Fruit fly (Drosophila melanogaster) Kc167 (cell line): ENCODE results near the gene MsR2.

Experiments
- Myc ChIP-seq: fragments of >200 bp; optimal IDR thresholded peaks from 2 replicates; lab custom pipeline; 2017; ENCODE audit warnings: missing external identifiers
- Sin3A ChIP-seq: fragments of >200 bp; optimal IDR thresholded peaks from 2 replicates; lab custom pipeline; 2018; ENCODE audit warnings: missing external identifiers
- h ChIP-seq: fragments of >200 bp; optimal IDR thresholded peaks from 3 replicates; lab custom pipeline; 2018; ENCODE audit warnings: missing external identifiers
- insv ChIP-seq: fragments of >200 bp; optimal IDR thresholded peaks from 3 replicates; lab custom pipeline; 2018; ENCODE audit warnings: missing external identifiers
- psq ChIP-seq: fragments of >200 bp; optimal IDR thresholded peaks from 2 replicates; lab custom pipeline; 2017; ENCODE audit warnings: missing external identifiers
- ttk ChIP-seq: sonication (Bioruptor generic); optimal IDR thresholded peaks from 2 replicates; lab custom pipeline; 2017; ENCODE audit warnings: missing external identifiers

Gene MsR2

DNA sequence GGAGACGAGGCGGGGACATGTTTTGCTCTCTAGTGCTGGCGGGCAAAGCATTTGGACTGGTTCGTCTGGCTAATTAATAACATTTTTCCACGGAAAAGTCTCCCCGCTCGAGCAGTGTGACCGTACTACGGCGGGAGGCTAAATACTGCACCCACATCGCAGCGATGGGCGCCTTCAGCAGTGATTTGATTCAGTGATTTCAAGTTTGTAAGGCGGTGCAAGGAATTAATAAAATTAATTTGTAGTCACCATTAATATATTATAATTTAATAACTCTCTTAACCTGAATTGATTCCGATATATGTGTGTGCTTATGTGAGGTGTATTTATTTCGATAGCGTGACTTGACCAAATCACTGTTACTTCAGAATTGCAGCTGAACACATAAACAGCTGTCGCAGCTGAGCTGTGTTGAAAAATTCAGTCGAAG is 20.2 kb upstream of the MsR2 start, which contains the start of the genes oxt and CG13807:
Gene oxt (minus strand): TSS at position 150 of the 430 bp plus-strand sequence.
Gene CG13807 (plus strand): TSS at position 405 of the 430 bp plus-strand sequence.
- TF ChIP-seq h (lab: Kevin White, UChicago) (no peak), psq (lab: Kevin White, UChicago) (no peak), Myc (lab: Kevin White, UChicago) (no peak), insv (lab: Kevin White, UChicago) (no peak), ttk (lab: Kevin White, UChicago) (no peak), Sin3A (lab: Kevin White, UChicago) (no peak)

- TF ChIP-seq Myc (lab: Kevin White, UChicago) (no peak), Sin3A (lab: Kevin White, UChicago) (no peak), insv (lab: Kevin White, UChicago) (no peak), ttk (lab: Kevin White, UChicago) (no peak), h (lab: Kevin White, UChicago) (no peak), psq (lab: Kevin White, UChicago) (no peak)
Observed at dm6 chr3L:2265692-2266444, 16.8 kb upstream of the MsR2 start, which contains the start of the genes ecd and CG13806. ecd (minus strand) TSS chr3L:2265857. CG13806 (plus strand) TSS chr3L:2266394.

DNA sequence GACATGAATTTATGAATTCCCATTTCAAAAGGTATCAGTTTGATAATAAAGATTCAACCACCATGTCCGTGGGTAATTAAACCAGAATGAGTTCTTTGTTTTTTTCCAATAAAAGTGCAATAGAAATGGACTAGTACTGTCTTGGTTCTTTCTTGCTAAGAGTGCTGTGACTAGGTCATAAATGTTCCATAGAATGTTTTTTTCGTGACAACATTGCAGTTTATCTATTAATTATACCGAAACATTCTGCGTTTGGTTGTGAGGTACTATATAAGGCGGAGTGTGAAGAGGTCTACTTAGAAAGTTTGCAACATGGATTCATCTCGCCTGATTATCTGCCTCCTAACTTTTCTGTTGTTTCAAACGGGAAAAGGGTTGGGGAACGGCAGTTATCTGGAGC is 15.1 kb upstream of the MsR2 start, which contains the start of gene obst-I:
Gene obst-I (plus strand): TSS at position 301 of the 400 bp plus-strand sequence.
- no peak for TF ChIP-seq h (lab: Kevin White, UChicago)
- TF ChIP-seq Myc (lab: Kevin White, UChicago): no peak
- no peak for TF ChIP-seq psq (lab: Kevin White, UChicago)
- no peak for TF ChIP-seq ttk (lab: Kevin White, UChicago)
- TF ChIP-seq insv (lab: Kevin White, UChicago): no peak
- TF ChIP-seq Sin3A (lab: Kevin White, UChicago): no peak

- TF ChIP-seq Myc (lab: Kevin White, UChicago) (no peak), h (lab: Kevin White, UChicago) (no peak), Sin3A (lab: Kevin White, UChicago) (no peak), psq (lab: Kevin White, UChicago) (no peak)
Observed at dm6 chr3L:2268525-2268924, 14.2 kb upstream of the MsR2 start, which contains the start of gene CG32302. CG32302 (plus strand) TSS chr3L:2268825.

DNA sequence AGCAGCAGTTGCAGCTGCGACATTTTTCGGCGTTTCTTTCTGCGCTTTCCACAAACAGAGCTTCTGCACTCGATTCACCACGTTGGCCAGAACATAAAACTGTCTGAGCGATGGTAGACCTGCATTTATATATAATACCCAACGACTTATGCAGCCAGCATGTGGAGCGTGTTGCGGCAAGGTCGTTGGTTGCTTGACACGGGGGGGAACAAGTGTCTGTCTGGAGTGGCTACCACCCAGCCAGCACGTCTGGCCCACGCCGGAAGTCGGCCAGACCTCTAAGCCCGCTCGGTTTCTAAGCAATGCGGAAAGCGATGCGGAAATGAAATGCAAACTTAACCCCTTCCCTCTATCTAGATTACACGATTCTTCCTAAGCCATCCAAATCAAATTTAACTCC is 10.0 kb upstream of the MsR2 start, which contains the start of gene yellow-g:
Gene yellow-g (minus strand): TSS at position 101 of the 400 bp plus-strand sequence.
- TF ChIP-seq psq (lab: Kevin White, UChicago) (no peak), insv (lab: Kevin White, UChicago) (no peak), ttk (lab: Kevin White, UChicago) (no peak), h (lab: Kevin White, UChicago) (no peak), Sin3A (lab: Kevin White, UChicago) (no peak), Myc (lab: Kevin White, UChicago) (no peak)

DNA sequence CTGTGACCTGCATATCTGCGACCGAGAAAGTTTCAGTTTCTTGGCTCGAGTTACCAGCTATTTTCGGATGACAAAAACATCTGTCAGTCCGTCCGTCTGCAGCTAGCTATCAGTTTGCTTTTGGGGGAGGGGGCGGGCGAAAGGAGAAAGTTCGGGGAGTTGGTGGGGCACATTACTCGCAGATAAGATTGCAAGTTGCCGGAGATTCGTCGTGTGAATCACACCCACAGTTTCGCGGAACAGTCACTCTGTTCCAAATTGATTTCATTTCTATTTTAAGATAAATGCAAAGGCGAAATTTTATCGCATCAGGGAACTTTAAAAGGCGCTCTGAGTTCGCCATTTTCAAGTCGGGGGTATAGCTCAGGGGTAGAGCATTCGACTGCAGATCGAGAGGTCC is 9.3 kb upstream of the MsR2 start:
- TF ChIP-seq Myc (lab: Kevin White, UChicago) (no peak), insv (lab: Kevin White, UChicago) (no peak), psq (lab: Kevin White, UChicago) (no peak), ttk (lab: Kevin White, UChicago) (no peak), h (lab: Kevin White, UChicago) (no peak), Sin3A (lab: Kevin White, UChicago) (no peak)

- TF ChIP-seq insv (lab: Kevin White, UChicago): no peak
- TF ChIP-seq Sin3A (lab: Kevin White, UChicago): no peak
- no peak for TF ChIP-seq ttk (lab: Kevin White, UChicago)
- TF ChIP-seq psq (lab: Kevin White, UChicago): no peak
- no peak for TF ChIP-seq Myc (lab: Kevin White, UChicago)
- no peak for TF ChIP-seq h (lab: Kevin White, UChicago)
Observed at dm6 chr3L:2276250-2276649, 6.4 kb upstream of the MsR2 start, which contains the start of gene yellow-g2. yellow-g2 (plus strand) TSS chr3L:2276550.

DNA sequence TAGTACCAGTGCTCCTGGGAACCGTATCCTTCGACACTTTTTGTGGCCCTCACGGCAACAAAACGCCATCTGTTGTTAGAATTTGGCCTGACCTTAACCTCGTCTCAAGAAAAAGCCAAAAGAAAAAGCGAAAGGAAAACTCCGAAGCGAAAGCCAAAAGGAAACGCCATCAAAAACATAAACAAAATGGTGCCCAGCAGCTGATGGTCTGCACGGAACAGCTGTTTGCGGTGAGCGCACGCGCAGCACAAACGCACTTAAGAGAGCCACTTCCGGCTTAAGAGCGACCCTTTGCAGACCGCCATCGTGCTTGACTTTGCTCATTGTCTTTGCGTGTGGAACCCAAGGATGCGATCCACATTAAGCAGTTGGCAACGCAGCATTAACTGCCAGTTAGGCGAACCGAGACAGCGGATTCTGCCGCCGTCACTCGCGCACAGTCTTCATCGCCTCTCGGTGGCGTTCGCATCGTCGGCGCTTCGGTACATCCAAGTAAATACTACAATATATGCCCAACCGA is 39.6 kb downstream of the MsR2 start, which contains the start of gene MsR1:
Gene MsR1 (plus strand): TSS at position 437 of the 520 bp plus-strand sequence.
- TF ChIP-seq insv (lab: Kevin White, UChicago): no peak
- no peak for TF ChIP-seq ttk (lab: Kevin White, UChicago)
- no peak for TF ChIP-seq Sin3A (lab: Kevin White, UChicago)
- no peak for TF ChIP-seq psq (lab: Kevin White, UChicago)
- no peak for TF ChIP-seq h (lab: Kevin White, UChicago)
- no peak for TF ChIP-seq Myc (lab: Kevin White, UChicago)

DNA sequence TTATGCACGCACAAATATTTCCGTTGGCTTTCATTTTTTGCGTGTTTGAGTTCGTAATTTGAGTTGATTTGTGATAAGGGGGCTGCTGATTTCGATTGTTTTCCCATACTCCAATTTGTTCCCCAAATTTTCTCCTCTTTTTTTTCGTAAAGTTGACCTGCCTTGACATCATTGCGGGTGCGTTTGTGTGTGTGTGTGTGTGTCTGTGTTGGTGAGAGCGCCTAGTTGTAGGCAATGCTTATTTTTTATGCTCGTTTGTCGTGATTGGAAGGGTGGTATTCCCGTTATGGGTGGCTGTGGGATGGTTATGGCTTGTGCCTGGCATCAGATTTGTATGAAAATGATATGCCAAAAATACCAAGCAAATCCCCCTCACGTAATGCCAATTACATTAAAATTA is 42.6 kb downstream of the MsR2 start:
- TF ChIP-seq Myc (lab: Kevin White, UChicago): no peak
- no peak for TF ChIP-seq ttk (lab: Kevin White, UChicago)
- no peak for TF ChIP-seq h (lab: Kevin White, UChicago)
- no peak for TF ChIP-seq psq (lab: Kevin White, UChicago)
- TF ChIP-seq insv (lab: Kevin White, UChicago): no peak
- TF ChIP-seq Sin3A (lab: Kevin White, UChicago): no peak

dm6 chr3L:2328804-2329203 is 46.1 kb downstream of the MsR2 start:
- TF ChIP-seq insv (lab: Kevin White, UChicago) (no peak), ttk (lab: Kevin White, UChicago) (no peak), h (lab: Kevin White, UChicago) (no peak), Sin3A (lab: Kevin White, UChicago) (no peak), psq (lab: Kevin White, UChicago) (no peak), Myc (lab: Kevin White, UChicago) (no peak)

DNA sequence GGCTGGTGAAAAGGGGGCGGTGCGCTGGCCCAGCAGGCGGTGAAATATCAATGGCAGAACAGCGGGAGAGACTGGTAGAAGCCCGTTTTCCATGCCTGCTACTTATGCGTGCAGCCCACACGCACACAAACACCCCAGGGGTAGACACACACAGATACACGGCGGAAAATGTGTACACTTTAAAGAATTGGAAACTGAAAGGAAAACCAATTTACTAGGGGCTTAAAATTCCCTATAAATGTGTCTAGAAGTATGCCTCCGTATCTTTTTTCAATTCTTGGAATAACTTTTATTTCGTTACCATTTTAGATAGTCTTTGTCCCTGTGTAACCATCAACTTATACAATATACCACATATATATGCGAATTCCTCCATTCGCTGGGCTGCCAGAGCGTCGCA is 49.5 kb downstream of the MsR2 start:
- TF ChIP-seq Sin3A (lab: Kevin White, UChicago) (no peak), Myc (lab: Kevin White, UChicago) (no peak), h (lab: Kevin White, UChicago) (no peak), insv (lab: Kevin White, UChicago) (no peak), psq (lab: Kevin White, UChicago) (no peak), ttk (lab: Kevin White, UChicago) (no peak)
